Worm (Caenorhabditis elegans): ENCODE measurements around the gene C43H6.6.
A peak's percentile ranks its signal among the peaks of the same experiment; 100 is the strongest.

Gene C43H6.6

DNA sequence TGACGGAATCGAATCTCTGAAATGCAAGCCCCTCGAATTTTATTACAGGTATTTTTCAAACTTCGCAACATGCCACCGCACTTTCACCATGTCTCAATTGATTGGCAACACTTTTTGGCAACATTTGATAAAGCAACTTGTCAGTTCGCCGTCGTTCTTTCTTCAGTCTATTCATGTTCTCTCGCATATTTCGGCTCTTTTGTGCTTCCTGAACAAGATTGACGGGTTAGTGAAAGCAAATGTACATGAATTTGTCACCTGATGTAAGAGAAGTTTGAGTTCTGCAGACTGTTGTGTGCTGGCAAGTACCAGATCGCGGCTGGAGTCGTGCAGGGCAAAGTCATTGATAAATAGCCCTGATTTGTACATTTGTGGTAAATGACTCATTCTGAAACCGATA lies 27.0 kb downstream of the C43H6.6 start (continued):
- no peak for TF ChIP-seq lin-15B (tag; optimal IDR thresholded peaks at IDR 0.05)
- TF ChIP-seq mep-1 (tag; optimal IDR thresholded peaks at IDR 0.05) = no peak
- no peak for TF ChIP-seq unc-62 (GFP tag; optimal IDR thresholded peaks at IDR 0.05 in 1 of 2)
- TF ChIP-seq unc-62 (tag; optimal IDR thresholded peaks at IDR 0.05) = no peak
- TF ChIP-seq daf-16 (GFP tag; optimal IDR thresholded peaks at IDR 0.05) = peak in 1 of 2 experiments; percentile 38
- TF ChIP-seq daf-16 (tag; optimal IDR thresholded peaks at IDR 0.05) = no peak
- no peak for TF ChIP-seq madf-9 (GFP tag; conservative IDR thresholded peaks at IDR 0.05)
- TF ChIP-seq nhr-6 (tag; optimal IDR thresholded peaks at IDR 0.05) = no peak
- no peak for TF ChIP-seq nhr-76 (tag; optimal IDR thresholded peaks at IDR 0.05)
- no peak for TF ChIP-seq nhr-42 (GFP tag; IDR thresholded peaks at IDR 0.05)
- TF ChIP-seq attf-4 (tag; optimal IDR thresholded peaks at IDR 0.05) = no peak
- TF ChIP-seq dmd-8 (GFP tag; IDR thresholded peaks at IDR 0.05) = no peak
- TF ChIP-seq F10B5.3 (tag; optimal IDR thresholded peaks at IDR 0.05) = no peak
- TF ChIP-seq ces-1 (GFP tag; optimal IDR thresholded peaks at IDR 0.05) = no peak
- no peak for TF ChIP-seq Y5F2A.4 (GFP tag; optimal IDR thresholded peaks at IDR 0.05)
- TF ChIP-seq spr-3 (GFP tag; optimal IDR thresholded peaks at IDR 0.05) = no peak
- no peak for TF ChIP-seq lim-7 (GFP tag; IDR thresholded peaks at IDR 0.05)
- TF ChIP-seq dve-1 (tag; optimal IDR thresholded peaks at IDR 0.05; ENCODE audit: insufficient read depth) = no peak
- no peak for TF ChIP-seq nhr-111 (GFP tag; optimal IDR thresholded peaks at IDR 0.05)
- no peak for TF ChIP-seq fkh-10 (GFP tag; optimal IDR thresholded peaks at IDR 0.05)
- TF ChIP-seq set-16 (GFP tag; IDR thresholded peaks at IDR 0.05) = no peak
- no peak for TF ChIP-seq mes-2 (tag; optimal IDR thresholded peaks at IDR 0.05; ENCODE audit: poor library complexity, severe bottlenecking)
- TF ChIP-seq dmd-6 (GFP tag; IDR thresholded peaks at IDR 0.05) = peak; percentile 96
- no peak for TF ChIP-seq nhr-25 (tag; optimal IDR thresholded peaks at IDR 0.05; ENCODE audit: borderline replicate concordance, insufficient read depth)
- TF ChIP-seq nhr-28 (tag; optimal IDR thresholded peaks at IDR 0.05) = no peak
- TF ChIP-seq Y105C5A.15 (GFP tag; IDR thresholded peaks at IDR 0.05) = no peak

DNA sequence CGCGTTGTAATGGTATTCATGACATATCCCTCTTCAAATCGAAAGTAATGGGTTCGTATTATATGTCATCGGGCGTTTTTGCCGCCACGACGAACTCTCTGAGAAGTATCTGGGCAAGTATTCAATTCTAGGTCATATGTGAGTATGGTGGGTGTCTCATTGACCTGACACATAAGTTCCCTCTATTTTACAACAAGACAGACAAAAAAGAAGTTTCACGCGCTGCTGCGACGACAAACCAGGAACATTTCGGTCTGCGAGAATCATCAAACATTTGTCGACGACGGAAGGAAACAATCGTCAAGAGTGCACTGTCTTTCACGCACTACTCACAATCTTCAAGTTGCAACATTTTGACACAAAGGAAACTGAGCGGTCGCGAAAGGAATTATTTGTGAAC lies 30.2 kb downstream of the C43H6.6 start:
- TF ChIP-seq hlh-30 (tag; optimal IDR thresholded peaks at IDR 0.05; ENCODE audit: insufficient read depth) = peak; percentile 6
- no peak for TF ChIP-seq lin-29 (GFP tag; IDR thresholded peaks at IDR 0.05)
- peak; percentile 32 for TF ChIP-seq dmd-6 (GFP tag; IDR thresholded peaks at IDR 0.05)
- TF ChIP-seq unc-62 (GFP tag; optimal IDR thresholded peaks at IDR 0.05 in 1 of 2) = peak in 1 of 2 experiments; percentile 92
- no peak for TF ChIP-seq unc-62 (tag; optimal IDR thresholded peaks at IDR 0.05)
- no peak for TF ChIP-seq tra-1 (GFP tag; IDR thresholded peaks at IDR 0.05)
- peak; percentile 2 for TF ChIP-seq nhr-28 (tag; optimal IDR thresholded peaks at IDR 0.05)

DNA sequence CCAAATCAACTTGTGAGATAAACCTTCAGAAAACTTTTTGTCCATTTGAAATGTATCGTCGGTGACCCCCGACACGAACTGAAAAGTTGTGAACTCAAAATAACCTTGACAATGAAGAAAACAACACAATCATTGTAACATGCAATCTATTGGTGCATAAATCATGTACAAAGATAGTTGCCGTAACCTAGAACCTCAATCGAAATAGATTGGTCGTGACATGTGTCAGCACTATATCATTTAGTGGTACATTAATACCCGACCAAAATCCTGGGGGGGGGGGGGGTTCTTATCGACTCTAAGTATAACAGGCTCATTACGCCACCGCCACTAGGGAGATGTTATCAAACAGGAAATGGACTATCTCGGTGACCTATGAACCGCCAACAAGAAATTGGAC lies 31.8 kb downstream of the C43H6.6 start:
- TF ChIP-seq ZK546.5 (tag; optimal IDR thresholded peaks at IDR 0.05) (no peak), nhr-10 (tag; optimal IDR thresholded peaks at IDR 0.05) (no peak), ztf-11 (tag; optimal IDR thresholded peaks at IDR 0.05) (no peak), F49E8.2 (tag; optimal IDR thresholded peaks at IDR 0.05; ENCODE audit: borderline replicate concordance) (no peak), unc-39 (tag; optimal IDR thresholded peaks at IDR 0.05) (no peak), lin-1 (GFP tag; IDR thresholded peaks at IDR 0.05) (no peak), ama-1 (optimal IDR thresholded peaks at IDR 0.05) (no peak), lin-38 (GFP tag; IDR thresholded peaks at IDR 0.05) (no peak), fkh-10 (GFP tag; optimal IDR thresholded peaks at IDR 0.05) (no peak), nhr-28 (tag; optimal IDR thresholded peaks at IDR 0.05) (no peak), vab-7 (GFP tag; IDR thresholded peaks at IDR 0.05) (no peak), php-3 (GFP tag; IDR thresholded peaks at IDR 0.05) (no peak), mep-1 (tag; optimal IDR thresholded peaks at IDR 0.05) (no peak), nhr-48 (tag; optimal IDR thresholded peaks at IDR 0.05) (no peak), arid-1 (GFP tag; conservative IDR thresholded peaks at IDR 0.05) (no peak), mdt-29 (GFP tag; IDR thresholded peaks at IDR 0.05) (no peak), zfp-2 (tag; optimal IDR thresholded peaks at IDR 0.05) (no peak), dmd-6 (GFP tag; IDR thresholded peaks at IDR 0.05) (no peak), ces-1 (GFP tag; optimal IDR thresholded peaks at IDR 0.05) (no peak), mxl-3 (GFP tag; optimal IDR thresholded peaks at IDR 0.05) (no peak)

All from whole organism, L4 larva.